Worm (Caenorhabditis elegans) whole organism, mixed stage, embryonic: ENCODE data around the gene C18E9.7.

ENCODE experiments used
- nhr-76 ChIP-seq: sonication (generic microtip); optimal IDR thresholded peaks from 2 replicates; lab custom pipeline; 2017; ENCODE audit warnings: missing biosample characterization, missing genetic modification characterization
- ztf-11 ChIP-seq: fragments of 150-350 bp; optimal IDR thresholded peaks from 2 replicates; lab custom pipeline; 2014; ENCODE audit warnings: missing biosample characterization, missing genetic modification characterization

DNA sequence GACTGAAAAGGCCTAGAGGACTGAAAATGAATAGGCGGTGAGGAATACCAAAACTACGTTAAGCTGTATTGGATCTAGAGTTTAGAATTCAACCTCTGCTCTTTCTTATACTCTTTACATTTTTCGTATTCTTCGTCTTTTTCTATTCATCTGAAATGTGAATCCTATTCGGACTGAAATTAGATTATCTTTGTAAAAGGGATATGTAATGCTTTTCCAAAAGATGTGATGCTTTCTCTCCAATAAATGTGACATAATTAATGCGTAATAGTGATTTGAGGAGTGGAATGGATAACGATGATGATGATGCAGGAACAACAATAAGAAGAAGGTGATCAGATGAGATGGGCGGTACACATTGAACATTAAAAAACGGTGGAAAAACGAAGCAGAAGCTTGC lies 33.9 kb downstream of the C18E9.7 start:
- no peak for TF ChIP-seq ztf-11
- no peak for TF ChIP-seq nhr-76 (tag; lab: Kevin White, UChicago)
